Fruit fly (Drosophila melanogaster) whole organism, adult: ENCODE measurements around the gene CG2126.

Experiments
- CG11617 ChIP-seq: fragments of 200-800 bp; sonication (Bioruptor generic); optimal IDR thresholded peaks from 2 replicates; lab custom pipeline; 2017; ENCODE audit warnings: mild to moderate bottlenecking, missing biosample characterization, missing genetic modification reagents, missing genetic modification characterization
- CG12768 ChIP-seq: fragments of 200-800 bp; sonication (Bioruptor generic); optimal IDR thresholded peaks from 2 replicates; lab custom pipeline; 2017; ENCODE audit warnings: missing biosample characterization, missing genetic modification characterization, mild to moderate bottlenecking, moderate library complexity, missing genetic modification reagents
- CG14711 ChIP-seq: fragments of 200-800 bp; sonication (Bioruptor generic); optimal IDR thresholded peaks from 2 replicates; lab custom pipeline; 2018; ENCODE audit warnings: missing biosample characterization, mild to moderate bottlenecking, missing genetic modification characterization, moderate library complexity
- CG1620 ChIP-seq: fragments of 200-800 bp; sonication (Bioruptor generic); optimal IDR thresholded peaks from 2 replicates; lab custom pipeline; 2016; ENCODE audit warnings: missing biosample characterization, missing genetic modification characterization
- CG33017 ChIP-seq: fragments of 200-800 bp; sonication (Bioruptor generic); optimal IDR thresholded peaks from 2 replicates; lab custom pipeline; 2018; ENCODE audit warnings: missing biosample characterization, mild to moderate bottlenecking, missing genetic modification characterization, moderate library complexity
- CG5204 ChIP-seq: fragments of 200-800 bp; sonication (Bioruptor generic); optimal IDR thresholded peaks from 2 replicates; lab custom pipeline; 2016; ENCODE audit warnings: missing biosample characterization, missing genetic modification characterization
- CG7045 ChIP-seq: fragments of 200-800 bp; sonication (Bioruptor generic); optimal IDR thresholded peaks from 2 replicates; lab custom pipeline; 2017; ENCODE audit warnings: missing biosample characterization, mild to moderate bottlenecking, missing genetic modification characterization
- CG7101 ChIP-seq: fragments of 200-800 bp; sonication (Bioruptor generic); optimal IDR thresholded peaks from 2 replicates; lab custom pipeline; 2018; ENCODE audit warnings: missing biosample characterization, mild to moderate bottlenecking, missing genetic modification characterization, moderate library complexity
- Clk ChIP-seq: fragments of 200-800 bp; sonication (Bioruptor generic); optimal IDR thresholded peaks from 2 replicates; lab custom pipeline; 2017; ENCODE audit warnings: missing biosample characterization, missing genetic modification characterization
- Crg-1 ChIP-seq: fragments of 200-800 bp; sonication (Bioruptor generic); optimal IDR thresholded peaks from 2 replicates; lab custom pipeline; 2016; ENCODE audit warnings: missing biosample characterization, missing genetic modification characterization
- Hr96 ChIP-seq: fragments of 200-800 bp; sonication (Bioruptor generic); optimal IDR thresholded peaks from 2 replicates; lab custom pipeline; 2016; ENCODE audit warnings: missing biosample characterization, missing genetic modification characterization
- Mnt ChIP-seq: fragments of 200-800 bp; sonication (Bioruptor generic); optimal IDR thresholded peaks from 2 replicates; lab custom pipeline; 2016; ENCODE audit warnings: missing biosample characterization, mild to moderate bottlenecking, missing genetic modification characterization
- bab1 ChIP-seq: fragments of 200-800 bp; sonication (Bioruptor generic); optimal IDR thresholded peaks from 3 replicates; lab custom pipeline; 2019; ENCODE audit warnings: missing biosample characterization, mild to moderate bottlenecking, missing genetic modification characterization, moderate library complexity
- cic ChIP-seq: fragments of 200-800 bp; sonication (Bioruptor generic); optimal IDR thresholded peaks from 2 replicates; lab custom pipeline; 2017; ENCODE audit warnings: missing biosample characterization, mild to moderate bottlenecking, missing genetic modification characterization, moderate library complexity
- cnc ChIP-seq, 2 experiments: fragments of >200 bp; optimal IDR thresholded peaks; 2 replicates each; lab custom pipeline; 2017
- kay ChIP-seq: fragments of 200-800 bp; sonication (Bioruptor generic); peaks from one replicate; lab custom pipeline; 2016; ENCODE audit warnings: missing biosample characterization, missing genetic modification characterization, borderline replicate concordance
- ovo ChIP-seq: fragments of 200-800 bp; sonication (Bioruptor generic); optimal IDR thresholded peaks from 2 replicates; lab custom pipeline; 2016; ENCODE audit warnings: missing biosample characterization, missing genetic modification characterization
- pad ChIP-seq: fragments of 200-800 bp; sonication (Bioruptor generic); optimal IDR thresholded peaks from 3 replicates; lab custom pipeline; 2017; ENCODE audit warnings: missing biosample characterization, missing genetic modification characterization, mild to moderate bottlenecking, moderate library complexity, missing genetic modification reagents
- tj ChIP-seq: fragments of 200-800 bp; sonication (Bioruptor generic); optimal IDR thresholded peaks from 3 replicates; lab custom pipeline; 2017; ENCODE audit warnings: missing biosample characterization, mild to moderate bottlenecking, missing genetic modification characterization, moderate library complexity
- toe ChIP-seq: fragments of 200-800 bp; sonication (Bioruptor generic); optimal IDR thresholded peaks from 2 replicates; lab custom pipeline; 2016; ENCODE audit warnings: missing biosample characterization, missing genetic modification characterization

The CG2126 gene

dm6 chr3R:31810073-31810530 is 33.6 kb upstream of the CG2126 start, which contains the start of gene Rift:
TSS of gene Rift (minus strand) at chr3R:31810186.
- peak; percentile 40 for TF ChIP-seq Clk (GFP tag; lab: Kevin White, UChicago)
- TF ChIP-seq cic, result no peak
- peak; percentile 43 for TF ChIP-seq CG33017
- TF ChIP-seq pad (GFP tag; lab: Kevin White, UChicago), result peak; percentile 8
- peak; percentile 24 for TF ChIP-seq CG7101 (tag; lab: Kevin White, UChicago)
- peak; percentile 42 for TF ChIP-seq CG7045 (GFP tag; lab: Kevin White, UChicago)
- no peak for TF ChIP-seq Hr96 (GFP tag; lab: Kevin White, UChicago)
- peak; percentile 42 for TF ChIP-seq CG11617 (GFP tag; lab: Kevin White, UChicago)
- no peak for TF ChIP-seq toe
- peak; percentile 22 for TF ChIP-seq CG5204
- no peak for TF ChIP-seq tj (GFP tag; lab: Kevin White, UChicago)
- no peak for TF ChIP-seq ovo
- peak; percentile 30 for TF ChIP-seq CG12768
- peak; percentile 79 for TF ChIP-seq Mnt (GFP tag; lab: Kevin White, UChicago)
- peak; percentile 37 for TF ChIP-seq bab1
- no peak for TF ChIP-seq CG1620

dm6 chr3R:31809622-31810021 is 33.2 kb upstream of the CG2126 start:
- no peak for TF ChIP-seq CG33017
- TF ChIP-seq Crg-1 (GFP tag; lab: Kevin White, UChicago), result no peak
- TF ChIP-seq CG14711 (tag; lab: Kevin White, UChicago), result no peak

- TF ChIP-seq Mnt (GFP tag; lab: Kevin White, UChicago) (no peak), pad (GFP tag; lab: Kevin White, UChicago) (no peak), CG7045 (GFP tag; lab: Kevin White, UChicago) (no peak), Hr96 (GFP tag; lab: Kevin White, UChicago) (no peak)
Measured at dm6 chr3R:31808571-31808970, 32.1 kb upstream of the CG2126 start.

dm6 chr3R:31805228-31805738 is 28.8 kb upstream of the CG2126 start, which contains the start of the genes CG42233 and CG1971:
TSS of gene CG42233 (minus strand) at chr3R:31805278.
TSS of gene CG1971 (plus strand) at chr3R:31805468.
- TF ChIP-seq CG7045 (GFP tag; lab: Kevin White, UChicago), result peak; percentile 39
- TF ChIP-seq kay (GFP tag; lab: Kevin White, UChicago), result no peak
- TF ChIP-seq CG14711 (tag; lab: Kevin White, UChicago), result peak; percentile 37
- peak; percentile 12 for TF ChIP-seq bab1
- TF ChIP-seq CG12768, result peak; percentile 1
- peak; percentile 15 for TF ChIP-seq tj (GFP tag; lab: Kevin White, UChicago)
- no peak for TF ChIP-seq toe
- TF ChIP-seq cnc (optimal IDR thresholded peaks at IDR 0.05; lab: Kevin White, UChicago), result no peak
- TF ChIP-seq Crg-1 (GFP tag; lab: Kevin White, UChicago), result no peak
- no peak for TF ChIP-seq cic
- TF ChIP-seq CG7101 (tag; lab: Kevin White, UChicago), result peak; percentile 51
- peak; percentile 51 for TF ChIP-seq CG11617 (GFP tag; lab: Kevin White, UChicago)
- peak; percentile 16 for TF ChIP-seq CG1620
- TF ChIP-seq Hr96 (GFP tag; lab: Kevin White, UChicago), result peak; percentile 59
- TF ChIP-seq ovo, result no peak
- TF ChIP-seq CG33017, result peak; percentile 41
- peak; percentile 34 for TF ChIP-seq CG5204
- peak; percentile 30 for TF ChIP-seq Mnt (GFP tag; lab: Kevin White, UChicago)
- no peak for TF ChIP-seq Clk (GFP tag; lab: Kevin White, UChicago)
- TF ChIP-seq pad (GFP tag; lab: Kevin White, UChicago), result peak; percentile 40

dm6 chr3R:31800663-31801062 is 24.2 kb upstream of the CG2126 start, which contains the start of gene Ir100a:
TSS of gene Ir100a (plus strand) at chr3R:31800963.
- TF ChIP-seq Hr96 (GFP tag; lab: Kevin White, UChicago), result no peak
- TF ChIP-seq CG12768, result no peak
- TF ChIP-seq CG33017, result no peak
- no peak for TF ChIP-seq CG1620
- TF ChIP-seq toe, result no peak
- TF ChIP-seq pad (GFP tag; lab: Kevin White, UChicago), result no peak
- TF ChIP-seq tj (GFP tag; lab: Kevin White, UChicago), result no peak
- TF ChIP-seq CG7045 (GFP tag; lab: Kevin White, UChicago), result no peak
- TF ChIP-seq CG14711 (tag; lab: Kevin White, UChicago), result no peak
- no peak for TF ChIP-seq CG11617 (GFP tag; lab: Kevin White, UChicago)
- TF ChIP-seq CG5204, result no peak
- no peak for TF ChIP-seq Clk (GFP tag; lab: Kevin White, UChicago)
- no peak for TF ChIP-seq cic
- TF ChIP-seq Mnt (GFP tag; lab: Kevin White, UChicago), result no peak
- TF ChIP-seq bab1, result no peak
- TF ChIP-seq kay (GFP tag; lab: Kevin White, UChicago), result no peak
- no peak for TF ChIP-seq ovo
- no peak for TF ChIP-seq CG7101 (tag; lab: Kevin White, UChicago)
- no peak for TF ChIP-seq cnc (optimal IDR thresholded peaks at IDR 0.05; lab: Kevin White, UChicago)
- no peak for TF ChIP-seq Crg-1 (GFP tag; lab: Kevin White, UChicago)

dm6 chr3R:31794457-31794856 is 18.0 kb upstream of the CG2126 start:
- TF ChIP-seq tj (GFP tag; lab: Kevin White, UChicago) (no peak), Mnt (GFP tag; lab: Kevin White, UChicago) (peak; percentile 94), cic (peak; percentile 43), CG7045 (GFP tag; lab: Kevin White, UChicago) (no peak), CG11617 (GFP tag; lab: Kevin White, UChicago) (no peak), cnc (optimal IDR thresholded peaks at IDR 0.05; lab: Kevin White, UChicago) (no peak), ovo (peak; percentile 12), Clk (GFP tag; lab: Kevin White, UChicago) (no peak), bab1 (peak; percentile 66)
